Fruit fly (Drosophila melanogaster) whole organism, prepupa: ENCODE measurements around the gene MP1.
A peak's percentile ranks its signal among the peaks of the same experiment; 100 is the strongest.

ENCODE experiments used
- CG10631 ChIP-seq: fragments of 200-800 bp; sonication (Bioruptor generic); optimal IDR thresholded peaks from 2 replicates; lab custom pipeline; 2016; ENCODE audit warnings: missing biosample characterization, missing genetic modification characterization
- CG10669 ChIP-seq: fragments of 200-800 bp; sonication (Bioruptor generic); optimal IDR thresholded peaks from 3 replicates; lab custom pipeline; 2018; ENCODE audit warnings: missing biosample characterization, mild to moderate bottlenecking, missing genetic modification characterization, moderate library complexity
- CG11762 ChIP-seq: fragments of 200-800 bp; sonication (Bioruptor generic); optimal IDR thresholded peaks from 3 replicates; lab custom pipeline; 2016; ENCODE audit warnings: missing biosample characterization, missing genetic modification characterization; ENCODE audit not compliant: insufficient read depth
- CG11902 ChIP-seq: fragments of 200-800 bp; sonication (Bioruptor generic); optimal IDR thresholded peaks from 3 replicates; lab custom pipeline; 2016; ENCODE audit warnings: missing biosample characterization, missing genetic modification characterization
- CG15336 ChIP-seq: fragments of 200-800 bp; sonication (Bioruptor generic); IDR thresholded peaks from 2 replicates; pipeline ENCODE4 v1.3.6; 2022; ENCODE audit warnings: missing biosample characterization, missing genetic modification characterization
- CG3032 ChIP-seq: fragments of 200-800 bp; optimal IDR thresholded peaks from 2 replicates; lab custom pipeline; 2019; ENCODE audit warnings: missing biosample characterization, mild to moderate bottlenecking, missing genetic modification characterization, moderate library complexity
- CG31627 ChIP-seq: fragments of 200-800 bp; sonication (Bioruptor generic); optimal IDR thresholded peaks from 3 replicates; lab custom pipeline; 2016; ENCODE audit warnings: missing biosample characterization, missing genetic modification characterization
- CG32006 ChIP-seq: fragments of 200-800 bp; sonication (Bioruptor generic); optimal IDR thresholded peaks from 3 replicates; lab custom pipeline; 2017; ENCODE audit warnings: missing biosample characterization, mild to moderate bottlenecking, missing genetic modification characterization
- CG34406 ChIP-seq: fragments of 200-800 bp; sonication (Bioruptor generic); optimal IDR thresholded peaks from 3 replicates; lab custom pipeline; 2016; ENCODE audit warnings: missing biosample characterization, missing genetic modification characterization
- CG4318 ChIP-seq: fragments of 200-800 bp; sonication (Bioruptor generic); optimal IDR thresholded peaks from 3 replicates; lab custom pipeline; 2017; ENCODE audit warnings: missing biosample characterization, mild to moderate bottlenecking, missing genetic modification characterization
- CG6276 ChIP-seq: fragments of 200-800 bp; sonication (Bioruptor generic); optimal IDR thresholded peaks from 2 replicates; lab custom pipeline; 2017; ENCODE audit warnings: missing biosample characterization, mild to moderate bottlenecking, missing genetic modification characterization
- CG6792 ChIP-seq: fragments of 200-800 bp; sonication (Bioruptor generic); optimal IDR thresholded peaks from 3 replicates; lab custom pipeline; 2016; ENCODE audit warnings: missing biosample characterization, missing genetic modification characterization
- CG6808 ChIP-seq: fragments of 200-800 bp; sonication (Bioruptor generic); optimal IDR thresholded peaks from 3 replicates; lab custom pipeline; 2017; ENCODE audit warnings: missing biosample characterization, missing genetic modification characterization, mild to moderate bottlenecking, moderate library complexity, missing genetic modification reagents
- CG6854 ChIP-seq: fragments of 200-800 bp; sonication (Bioruptor generic); optimal IDR thresholded peaks from 2 replicates; lab custom pipeline; 2017; ENCODE audit warnings: missing biosample characterization, mild to moderate bottlenecking, missing genetic modification characterization
- CG7368 ChIP-seq: fragments of 200-800 bp; sonication (Bioruptor generic); optimal IDR thresholded peaks from 3 replicates; lab custom pipeline; 2016; ENCODE audit warnings: missing biosample characterization, missing genetic modification characterization
- CG8119 ChIP-seq: fragments of 200-800 bp; sonication (Bioruptor generic); IDR thresholded peaks from 3 replicates; pipeline ENCODE4 v1.3.6; 2022; ENCODE audit warnings: missing biosample characterization, missing genetic modification characterization
- CG8319 ChIP-seq: fragments of 200-800 bp; sonication (Bioruptor generic); optimal IDR thresholded peaks from 3 replicates; lab custom pipeline; 2016; ENCODE audit warnings: missing biosample characterization, missing genetic modification characterization
- CG8632 ChIP-seq: fragments of 200-800 bp; sonication (Bioruptor generic); optimal IDR thresholded peaks from 3 replicates; lab custom pipeline; 2016; ENCODE audit warnings: missing biosample characterization, missing genetic modification characterization
- CG9139 ChIP-seq: fragments of 200-800 bp; sonication (Bioruptor generic); optimal IDR thresholded peaks from 3 replicates; lab custom pipeline; 2017; ENCODE audit warnings: missing biosample characterization, mild to moderate bottlenecking, missing genetic modification characterization
- Eip78C ChIP-seq: fragments of 200-800 bp; sonication (Bioruptor generic); peaks from one replicate; lab custom pipeline; 2016; ENCODE audit warnings: missing biosample characterization, missing genetic modification characterization
- Ets21C ChIP-seq: fragments of 200-800 bp; sonication (Bioruptor generic); optimal IDR thresholded peaks from 3 replicates; lab custom pipeline; 2016; ENCODE audit warnings: missing biosample characterization, missing genetic modification characterization
- Ets96B ChIP-seq: fragments of 200-800 bp; optimal IDR thresholded peaks from 2 replicates; lab custom pipeline; 2019; ENCODE audit warnings: missing biosample characterization, mild to moderate bottlenecking, missing genetic modification characterization, moderate library complexity
- Gug ChIP-seq: fragments of 200-800 bp; sonication (Bioruptor generic); IDR thresholded peaks from 2 replicates; pipeline ENCODE4 v1.3.6; 2022; ENCODE audit warnings: missing biosample characterization, missing genetic modification characterization
- Hr39 ChIP-seq: fragments of 200-800 bp; sonication (Bioruptor generic); optimal IDR thresholded peaks from 2 replicates; lab custom pipeline; 2016; ENCODE audit warnings: missing biosample characterization, missing genetic modification characterization
- Lpt ChIP-seq: fragments of 200-800 bp; sonication (Bioruptor generic); optimal IDR thresholded peaks from 3 replicates; lab custom pipeline; 2016; ENCODE audit warnings: missing biosample characterization, missing genetic modification characterization
- Met ChIP-seq: fragments of 200-800 bp; sonication (Bioruptor generic); optimal IDR thresholded peaks from 3 replicates; lab custom pipeline; 2016; ENCODE audit warnings: missing biosample characterization, missing genetic modification characterization
- Smox ChIP-seq: fragments of 200-800 bp; sonication (Bioruptor generic); optimal IDR thresholded peaks from 3 replicates; lab custom pipeline; 2016; ENCODE audit warnings: missing biosample characterization, missing genetic modification characterization
- Sox102F ChIP-seq: fragments of 200-800 bp; sonication (Bioruptor generic); optimal IDR thresholded peaks from 2 replicates; lab custom pipeline; 2016; ENCODE audit warnings: missing biosample characterization, mild to moderate bottlenecking, missing genetic modification characterization
- Sox15 ChIP-seq: fragments of 200-800 bp; sonication (Bioruptor generic); optimal IDR thresholded peaks from 3 replicates; lab custom pipeline; 2016; ENCODE audit warnings: missing biosample characterization, missing genetic modification characterization
- achi ChIP-seq: fragments of 200-800 bp; sonication (Bioruptor generic); optimal IDR thresholded peaks from 3 replicates; lab custom pipeline; 2016; ENCODE audit warnings: missing biosample characterization, missing genetic modification characterization
- acj6 ChIP-seq: fragments of 200-800 bp; sonication (Bioruptor generic); optimal IDR thresholded peaks from 3 replicates; lab custom pipeline; 2016; ENCODE audit warnings: missing biosample characterization, missing genetic modification characterization
- dac ChIP-seq: fragments of 200-800 bp; sonication (Bioruptor generic); optimal IDR thresholded peaks from 2 replicates; lab custom pipeline; 2017; ENCODE audit warnings: missing biosample characterization, mild to moderate bottlenecking, missing genetic modification characterization
- esn ChIP-seq: fragments of 200-800 bp; sonication (Bioruptor generic); optimal IDR thresholded peaks from 2 replicates; lab custom pipeline; 2016; ENCODE audit warnings: missing biosample characterization, mild to moderate bottlenecking, missing genetic modification characterization, moderate library complexity
- fd85E ChIP-seq: fragments of 200-800 bp; sonication (Bioruptor generic); optimal IDR thresholded peaks from 3 replicates; lab custom pipeline; 2016; ENCODE audit warnings: missing biosample characterization, missing genetic modification characterization
- fkh ChIP-seq: fragments of 200-800 bp; sonication (Bioruptor generic); optimal IDR thresholded peaks from 3 replicates; lab custom pipeline; 2017; ENCODE audit warnings: missing biosample characterization, mild to moderate bottlenecking, missing genetic modification characterization, moderate library complexity
- lz ChIP-seq: fragments of 200-800 bp; sonication (Bioruptor generic); optimal IDR thresholded peaks from 3 replicates; lab custom pipeline; 2016; ENCODE audit warnings: missing biosample characterization, missing genetic modification characterization
- net ChIP-seq: fragments of 200-800 bp; sonication (Bioruptor generic); optimal IDR thresholded peaks from 3 replicates; lab custom pipeline; 2016; ENCODE audit warnings: missing biosample characterization, missing genetic modification characterization
- spab ChIP-seq: fragments of 200-800 bp; sonication (Bioruptor generic); optimal IDR thresholded peaks from 2 replicates; lab custom pipeline; 2017; ENCODE audit warnings: missing biosample characterization, mild to moderate bottlenecking, missing genetic modification characterization, missing genetic modification reagents
- svp ChIP-seq: fragments of 200-800 bp; sonication (Bioruptor generic); peaks from one replicate; lab custom pipeline; 2016; ENCODE audit warnings: missing biosample characterization, missing genetic modification characterization
- topi ChIP-seq: fragments of 200-800 bp; sonication (Bioruptor generic); optimal IDR thresholded peaks from 3 replicates; lab custom pipeline; 2016; ENCODE audit warnings: missing biosample characterization, missing genetic modification characterization
- vri ChIP-seq: fragments of 200-800 bp; sonication (Bioruptor generic); optimal IDR thresholded peaks from 3 replicates; lab custom pipeline; 2016; ENCODE audit warnings: missing biosample characterization, mild to moderate bottlenecking, missing genetic modification characterization

MP1 gene

dm6 chr3R:4311067-4311723, 3.5 kb downstream of the MP1 start, which contains the start of gene Suv3:
TSS of gene Suv3 (plus strand) at chr3R:4311555.
- TF ChIP-seq Ets96B (tag; lab: Kevin White, UChicago) (peak; percentile 28), esn (GFP tag; lab: Kevin White, UChicago) (peak; percentile 40), Lpt (GFP tag; lab: Kevin White, UChicago) (no peak), CG8632 (GFP tag; lab: Kevin White, UChicago) (peak; percentile 17), CG15336 (GFP tag; lab: Robert Waterston, UW) (0 out of 2 replicates have a peak, but pooled peaks have one; percentile 17), CG3032 (tag; lab: Kevin White, UChicago) (peak; percentile 61), CG31627 (peak; percentile 5), fkh (peak; percentile 21), Hr39 (GFP tag; lab: Kevin White, UChicago) (peak; percentile 5), Sox102F (GFP tag; lab: Kevin White, UChicago) (no peak), Eip78C (peak; percentile 74), Met (GFP tag; lab: Kevin White, UChicago) (no peak), lz (GFP tag; lab: Kevin White, UChicago) (peak; percentile 11), CG8119 (peak; percentile 50; the same call in 1 of the 3 replicates), achi (GFP tag; lab: Kevin White, UChicago) (peak; percentile 46), acj6 (peak; percentile 19), topi (GFP tag; lab: Kevin White, UChicago) (no peak), Sox15 (GFP tag; lab: Kevin White, UChicago) (no peak), vri (GFP tag; lab: Kevin White, UChicago) (peak; percentile 83), CG34406 (peak; percentile 45)

- no peak for TF ChIP-seq fd85E (GFP tag; lab: Kevin White, UChicago)
- no peak for TF ChIP-seq svp (GFP tag; lab: Kevin White, UChicago)
- TF ChIP-seq Gug (GFP tag; lab: Robert Waterston, UW), result no peak
- TF ChIP-seq, all 60 proteins: peak for 0
Measured at dm6 chr3R:4318589-4318988, 10.9 kb downstream of the MP1 start.

dm6 chr3R:4318999-4319398, 11.3 kb downstream of the MP1 start, which contains the start of gene Syt14:
TSS of gene Syt14 (minus strand) at chr3R:4319069.
- no peak for TF ChIP-seq spab (GFP tag; lab: Kevin White, UChicago)
- TF ChIP-seq Smox, result no peak
- TF ChIP-seq Ets96B (tag; lab: Kevin White, UChicago), result no peak
- no peak for TF ChIP-seq CG34406
- no peak for TF ChIP-seq lz (GFP tag; lab: Kevin White, UChicago)
- TF ChIP-seq CG11762, result no peak
- TF ChIP-seq Sox102F (GFP tag; lab: Kevin White, UChicago), result no peak
- no peak for TF ChIP-seq CG7368
- TF ChIP-seq CG15336 (GFP tag; lab: Robert Waterston, UW), result no peak
- no peak for TF ChIP-seq esn (GFP tag; lab: Kevin White, UChicago)
- TF ChIP-seq Hr39 (GFP tag; lab: Kevin White, UChicago), result no peak
- TF ChIP-seq achi (GFP tag; lab: Kevin White, UChicago), result no peak
- TF ChIP-seq CG6808 (GFP tag; lab: Kevin White, UChicago), result no peak
- no peak for TF ChIP-seq acj6
- TF ChIP-seq topi (GFP tag; lab: Kevin White, UChicago), result no peak
- TF ChIP-seq CG32006 (GFP tag; lab: Kevin White, UChicago), result no peak
- TF ChIP-seq CG4318 (GFP tag; lab: Kevin White, UChicago), result no peak

dm6 chr3R:4319507-4320138, 11.9 kb downstream of the MP1 start, which contains the start of gene CG9795:
TSS of gene CG9795 (plus strand) at chr3R:4319683.
- peak; percentile 57 for TF ChIP-seq CG6854 (GFP tag; lab: Kevin White, UChicago)
- no peak for TF ChIP-seq fkh
- TF ChIP-seq Ets21C (GFP tag; lab: Kevin White, UChicago), result peak; percentile 6
- TF ChIP-seq dac (GFP tag; lab: Kevin White, UChicago), result no peak
- no peak for TF ChIP-seq net
- no peak for TF ChIP-seq CG8319 (GFP tag; lab: Kevin White, UChicago)
- TF ChIP-seq CG10669 (GFP tag; lab: Kevin White, UChicago), result no peak
- no peak for TF ChIP-seq CG9139 (GFP tag; lab: Kevin White, UChicago)
- no peak for TF ChIP-seq Met (GFP tag; lab: Kevin White, UChicago)
- no peak for TF ChIP-seq CG32006 (GFP tag; lab: Kevin White, UChicago)
- no peak for TF ChIP-seq Sox15 (GFP tag; lab: Kevin White, UChicago)
- TF ChIP-seq Ets96B (tag; lab: Kevin White, UChicago), result peak; percentile 21
- no peak for TF ChIP-seq CG10631
- TF ChIP-seq Gug (GFP tag; lab: Robert Waterston, UW), result no peak
- TF ChIP-seq CG6792 (GFP tag; lab: Kevin White, UChicago), result no peak
- no peak for TF ChIP-seq CG11902 (GFP tag; lab: Kevin White, UChicago)
- TF ChIP-seq CG6808 (GFP tag; lab: Kevin White, UChicago), result no peak
- TF ChIP-seq CG6276, result no peak
- TF ChIP-seq Eip78C, result peak; percentile 86
- TF ChIP-seq svp (GFP tag; lab: Kevin White, UChicago), result no peak
- TF ChIP-seq vri (GFP tag; lab: Kevin White, UChicago), result no peak
- TF ChIP-seq Hr39 (GFP tag; lab: Kevin White, UChicago), result no peak
- peak; percentile 18 for TF ChIP-seq CG3032 (tag; lab: Kevin White, UChicago)
- TF ChIP-seq CG8119, result 0 out of 3 replicates have a peak, but pooled peaks have one; percentile 15
- no peak for TF ChIP-seq Lpt (GFP tag; lab: Kevin White, UChicago)
- peak; percentile 26 for TF ChIP-seq CG34406
